Fruit fly (Drosophila melanogaster): Measurements from ENCODE around the gene Tdh.

Gene Tdh

DNA sequence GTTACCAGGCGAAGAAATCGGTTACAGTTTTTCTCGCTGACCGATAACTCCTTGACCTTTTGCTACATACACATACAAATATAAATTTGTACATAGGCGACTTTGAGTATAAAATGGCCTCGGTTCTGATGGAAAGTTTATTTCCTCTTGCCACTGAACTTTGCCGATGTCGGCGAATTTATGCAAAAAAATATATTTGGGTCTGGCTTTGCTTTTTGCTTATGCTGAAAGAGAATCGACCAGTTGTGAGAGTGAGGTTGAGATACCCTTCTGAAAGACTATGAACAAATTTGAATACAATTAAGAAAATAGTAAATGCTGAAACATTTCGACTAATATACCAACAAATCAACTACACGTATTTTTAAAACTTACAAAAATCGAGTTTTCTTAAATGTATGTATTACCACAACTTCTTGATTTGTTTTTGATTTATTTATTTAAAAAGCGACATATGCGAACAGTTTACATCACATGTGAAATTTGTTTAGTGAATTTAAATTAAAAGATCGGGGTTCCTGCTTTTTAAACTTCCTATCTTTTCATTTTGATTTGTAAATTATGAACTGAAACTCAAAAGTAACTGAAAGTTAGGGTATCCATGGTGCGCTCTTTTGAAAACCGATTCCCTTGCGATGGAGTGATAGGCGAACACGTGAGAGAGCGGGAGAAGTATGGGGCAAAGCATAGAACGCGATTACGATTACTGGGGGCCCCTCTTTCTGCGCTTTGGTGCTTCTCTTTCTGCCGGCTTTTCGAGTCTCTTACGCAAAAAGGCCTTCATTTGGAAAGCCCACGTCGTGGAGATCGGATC is 42.6 kb downstream of the Tdh start (continued):
- TF ChIP-seq zfh1 (GFP tag; IDR thresholded peaks at IDR 0.05) (0 out of 3 replicates have a peak, but pooled peaks have one; percentile 23), D19A (tag; optimal IDR thresholded peaks at IDR 0.05) (peak; percentile 100), wdn (GFP tag; IDR thresholded peaks at IDR 0.05) (no peak), CG6813 (GFP tag; optimal IDR thresholded peaks at IDR 0.05) (peak; percentile 51), lilli (GFP tag; optimal IDR thresholded peaks at IDR 0.05) (peak; percentile 87), CG11085 (GFP tag; IDR thresholded peaks at IDR 0.05) (no peak), CG12744 (GFP tag; optimal IDR thresholded peaks at IDR 0.05) (peak; percentile 59), unpg (GFP tag; optimal IDR thresholded peaks at IDR 0.05) (peak; percentile 64), CG17568 (GFP tag; optimal IDR thresholded peaks at IDR 0.05) (peak; percentile 58), sqz (GFP tag; optimal IDR thresholded peaks at IDR 0.05) (peak; percentile 64), CkIIα-i1 (GFP tag; IDR thresholded peaks at IDR 0.05) (no peak), Antp (GFP tag; optimal IDR thresholded peaks at IDR 0.05) (peak; percentile 5), CG12104 (GFP tag; optimal IDR thresholded peaks at IDR 0.05) (peak; percentile 77), CG1647 (GFP tag; optimal IDR thresholded peaks at IDR 0.05) (peak; percentile 43), CG11560 (tag; IDR thresholded peaks at IDR 0.05) (no peak), gcm2 (GFP tag; optimal IDR thresholded peaks at IDR 0.05) (peak; percentile 42), CG8359 (GFP tag; optimal IDR thresholded peaks at IDR 0.05; ENCODE audit: borderline replicate concordance) (peak; percentile 18), Deaf1 (tag; optimal IDR thresholded peaks at IDR 0.05) (peak; percentile 60), Bgb (GFP tag; IDR thresholded peaks at IDR 0.05; ENCODE audit: partially characterized antibody) (no peak), CG5245 (GFP tag; optimal IDR thresholded peaks at IDR 0.05) (peak; percentile 20), CG13424 (tag; optimal IDR thresholded peaks at IDR 0.05) (peak; percentile 85), Gug (GFP tag; IDR thresholded peaks at IDR 0.05) (no peak), ind (GFP tag; optimal IDR thresholded peaks at IDR 0.05) (peak; percentile 63), gsb-n (tag; optimal IDR thresholded peaks at IDR 0.05) (peak; percentile 40), GATAe (GFP tag; conservative IDR thresholded peaks at IDR 0.05) (no peak), bcd (GFP tag; optimal IDR thresholded peaks at IDR 0.05) (peak; percentile 82), sna (GFP tag; IDR thresholded peaks at IDR 0.05; ENCODE audit: partially characterized antibody) (no peak), CG16863 (GFP tag; optimal IDR thresholded peaks at IDR 0.05) (peak; percentile 67), scrt (GFP tag; optimal IDR thresholded peaks at IDR 0.05) (peak; percentile 78), CG11504 (tag; optimal IDR thresholded peaks at IDR 0.05) (peak; percentile 85), CG4854 (GFP tag; optimal IDR thresholded peaks at IDR 0.05) (peak; percentile 47), tap (tag; optimal IDR thresholded peaks at IDR 0.05) (peak; percentile 39), CG15479 (GFP tag; optimal IDR thresholded peaks at IDR 0.05) (no peak), Dp (GFP tag; optimal IDR thresholded peaks at IDR 0.05) (no peak), CG8765 (GFP tag; IDR thresholded peaks at IDR 0.05) (no peak), CG13894 (tag; optimal IDR thresholded peaks at IDR 0.05) (peak; percentile 55), salm (tag; optimal IDR thresholded peaks at IDR 0.05) (peak; percentile 43), D19B (GFP tag; optimal IDR thresholded peaks at IDR 0.05) (peak; percentile 74), CG43689 (GFP tag; IDR thresholded peaks at IDR 0.05) (no peak), Asciz (GFP tag; optimal IDR thresholded peaks at IDR 0.05) (peak; percentile 85), dmrt11E (tag; optimal IDR thresholded peaks at IDR 0.05) (peak; percentile 78), Sry-β (GFP tag; optimal IDR thresholded peaks at IDR 0.05) (no peak), odd (GFP tag; optimal IDR thresholded peaks at IDR 0.05) (peak; percentile 77), yki (optimal IDR thresholded peaks at IDR 0.05) (no peak), ci (GFP tag; IDR thresholded peaks at IDR 0.05) (no peak), CG5953 (GFP tag; IDR thresholded peaks at IDR 0.05) (no peak), nerfin-2 (GFP tag; IDR thresholded peaks at IDR 0.05; ENCODE audit: partially characterized antibody) (no peak), CG7556 (GFP tag; optimal IDR thresholded peaks at IDR 0.05) (peak; percentile 93), CrebB (tag; optimal IDR thresholded peaks at IDR 0.05) (no peak)
